Worm (Caenorhabditis elegans): Measurements from ENCODE around the gene spcs-3.
A peak's percentile ranks its signal among the peaks of the same experiment; 100 is the strongest.

spcs-3 gene

ce11 chrIII:8088235-8088634 lies 43.4 kb downstream of the spcs-3 start, which contains the start of gene vms-1:
vms-1 (plus strand) TSS chrIII:8088535.
- TF ChIP-seq lsy-2 (tag; optimal IDR thresholded peaks at IDR 0.05) (no peak), aha-1 (tag; optimal IDR thresholded peaks at IDR 0.05) (no peak), ztf-4 (tag; optimal IDR thresholded peaks at IDR 0.05) (no peak), nhr-76 (tag; optimal IDR thresholded peaks at IDR 0.05) (no peak), nhr-12 (tag; optimal IDR thresholded peaks at IDR 0.05) (no peak), jun-1 (tag; optimal IDR thresholded peaks at IDR 0.05) (no peak), nhr-71 (tag; optimal IDR thresholded peaks at IDR 0.05) (no peak), xbp-1 (tag; optimal IDR thresholded peaks at IDR 0.05) (no peak), pax-3 (tag; optimal IDR thresholded peaks at IDR 0.05) (no peak), fkh-8 (tag; optimal IDR thresholded peaks at IDR 0.05) (no peak), ets-5 (GFP tag; IDR thresholded peaks at IDR 0.05) (no peak), hlh-17 (GFP tag; optimal IDR thresholded peaks at IDR 0.05; ENCODE audit: borderline replicate concordance) (no peak)

- TF ChIP-seq rnt-1 (tag; optimal IDR thresholded peaks at IDR 0.05) (no peak), efl-3 (GFP tag; optimal IDR thresholded peaks at IDR 0.05) (no peak), nhr-84 (tag; optimal IDR thresholded peaks at IDR 0.05) (no peak), efl-1 (optimal IDR thresholded peaks at IDR 0.05) (no peak), efl-1 (GFP tag; optimal IDR thresholded peaks at IDR 0.05 in 1 of 2) (no peak), nhr-12 (tag; optimal IDR thresholded peaks at IDR 0.05) (no peak), aha-1 (tag; optimal IDR thresholded peaks at IDR 0.05) (no peak), fos-1 (tag; optimal IDR thresholded peaks at IDR 0.05) (no peak), sox-4 (tag; optimal IDR thresholded peaks at IDR 0.05) (no peak)
These were observed 46.6 kb downstream of the spcs-3 start, which contains the start of gene idi-1 for ce11 chrIII:8091408-8091807. idi-1 (plus strand) TSS chrIII:8091708.

ce11 chrIII:8093079-8093623 lies 48.3 kb downstream of the spcs-3 start, which contains the start of gene K06H7.2:
K06H7.2 (plus strand) TSS chrIII:8093573.
- no peak for TF ChIP-seq pag-3 (tag; optimal IDR thresholded peaks at IDR 0.05; ENCODE audit: borderline replicate concordance, insufficient read depth)
- no peak for TF ChIP-seq aha-1 (tag; optimal IDR thresholded peaks at IDR 0.05)
- TF ChIP-seq C34B4.2 (tag; optimal IDR thresholded peaks at IDR 0.05): no peak
- no peak for TF ChIP-seq hlh-17 (GFP tag; optimal IDR thresholded peaks at IDR 0.05; ENCODE audit: borderline replicate concordance)
- TF ChIP-seq ces-1 (GFP tag; optimal IDR thresholded peaks at IDR 0.05): no peak
- TF ChIP-seq ceh-63 (GFP tag; optimal IDR thresholded peaks at IDR 0.05): no peak
- TF ChIP-seq rnt-1 (tag; optimal IDR thresholded peaks at IDR 0.05): peak; percentile 13
- TF ChIP-seq lin-39 (tag; optimal IDR thresholded peaks at IDR 0.05): no peak
- TF ChIP-seq unc-130 (tag; optimal IDR thresholded peaks at IDR 0.05): no peak
- TF ChIP-seq snu-23 (GFP tag; optimal IDR thresholded peaks at IDR 0.05): peak; percentile 53
- no peak for TF ChIP-seq C04F5.9 (tag; optimal IDR thresholded peaks at IDR 0.05)
- peak; percentile 35 for TF ChIP-seq tbx-2 (tag; optimal IDR thresholded peaks at IDR 0.05)
- TF ChIP-seq dpl-1 (GFP tag; optimal IDR thresholded peaks at IDR 0.05): peak; percentile 49 to 79 (median 52)
- TF ChIP-seq nhr-47 (tag; optimal IDR thresholded peaks at IDR 0.05): peak; percentile 55
- TF ChIP-seq zip-4 (GFP tag; optimal IDR thresholded peaks at IDR 0.05): no peak
- peak; percentile 66 for TF ChIP-seq nhr-71 (tag; optimal IDR thresholded peaks at IDR 0.05)
- TF ChIP-seq sox-4 (tag; optimal IDR thresholded peaks at IDR 0.05): no peak
- peak; percentile 30 for TF ChIP-seq fkh-10 (GFP tag; optimal IDR thresholded peaks at IDR 0.05)
- peak; percentile 57 for TF ChIP-seq nhr-237 (tag; optimal IDR thresholded peaks at IDR 0.05)
- no peak for TF ChIP-seq ets-5 (GFP tag; IDR thresholded peaks at IDR 0.05)
- TF ChIP-seq nhr-77 (tag; optimal IDR thresholded peaks at IDR 0.05): peak; percentile 63
- peak; percentile 76 for TF ChIP-seq lin-14 (GFP tag; optimal IDR thresholded peaks at IDR 0.05)
- peak; percentile 35 for TF ChIP-seq swsn-7 (tag; optimal IDR thresholded peaks at IDR 0.05)
- peak; percentile 43 for TF ChIP-seq F16B12.6 (tag; optimal IDR thresholded peaks at IDR 0.05)
- TF ChIP-seq unc-62 (GFP tag; optimal IDR thresholded peaks at IDR 0.05): no peak
- TF ChIP-seq aly-2 (tag; optimal IDR thresholded peaks at IDR 0.05): no peak
- no peak for TF ChIP-seq efl-3 (GFP tag; optimal IDR thresholded peaks at IDR 0.05)
- no peak for TF ChIP-seq fos-1 (tag; optimal IDR thresholded peaks at IDR 0.05)
- no peak for TF ChIP-seq lin-13 (GFP tag; optimal IDR thresholded peaks at IDR 0.05)
- peak; percentile 67 to 90 for TF ChIP-seq lsy-2 (tag; optimal IDR thresholded peaks at IDR 0.05)
- peak; percentile 63 for TF ChIP-seq C16A3.4 (tag; optimal IDR thresholded peaks at IDR 0.05)
- TF ChIP-seq vab-15 (tag; optimal IDR thresholded peaks at IDR 0.05): peak; percentile 22
- TF ChIP-seq nhr-28 (tag; optimal IDR thresholded peaks at IDR 0.05): no peak
- TF ChIP-seq nhr-85 (tag): peak; percentile 26
- peak; percentile 69 to 73 for TF ChIP-seq efl-1 (optimal IDR thresholded peaks at IDR 0.05)
- peak; percentile 66 to 92 for TF ChIP-seq efl-1 (GFP tag; optimal IDR thresholded peaks at IDR 0.05 in 1 of 2)
- TF ChIP-seq skn-1 (tag; optimal IDR thresholded peaks at IDR 0.05): no peak
- no peak for TF ChIP-seq hlh-4 (tag; optimal IDR thresholded peaks at IDR 0.05)
- peak; percentile 77 for TF ChIP-seq mep-1 (tag; optimal IDR thresholded peaks at IDR 0.05)
- TF ChIP-seq grh-1 (GFP tag; IDR thresholded peaks at IDR 0.05): no peak
